Worm (Caenorhabditis elegans) whole organism, early embryonic: Measurements from ENCODE around the gene ptrg-1.

Experiments used
- aly-1 ChIP-seq: sonication (generic microtip); optimal IDR thresholded peaks from 2 replicates; lab custom pipeline; 2016; ENCODE audit warnings: missing genetic modification characterization, missing compliant biosample characterization
- ama-1 ChIP-seq: fragments of 150-350 bp; optimal IDR thresholded peaks from 2 replicates; lab custom pipeline; 2014
- ceh-13 ChIP-seq: fragments of 200-800 bp; sonication (Bioruptor generic); optimal IDR thresholded peaks from 2 replicates; lab custom pipeline; 2018; ENCODE audit warnings: mild to moderate bottlenecking, missing genetic modification characterization, missing compliant biosample characterization
- ceh-36 ChIP-seq: sonication (generic microtip); optimal IDR thresholded peaks from 2 replicates; lab custom pipeline; 2016; ENCODE audit warnings: missing genetic modification characterization, inconsistent platforms, missing compliant biosample characterization
- flt-1 ChIP-seq: fragments of 200-800 bp; sonication (Bioruptor generic); IDR thresholded peaks from 2 replicates; pipeline ENCODE4 v1.3.6; 2022; ENCODE audit warnings: missing genetic modification characterization, missing compliant biosample characterization
- hmbx-1 ChIP-seq: sonication (generic microtip); optimal IDR thresholded peaks from 2 replicates; lab custom pipeline; 2016; ENCODE audit warnings: mild to moderate bottlenecking, missing genetic modification characterization, missing compliant biosample characterization
- hnd-1 ChIP-seq: sonication (generic microtip); optimal IDR thresholded peaks from 2 replicates; lab custom pipeline; 2016; ENCODE audit warnings: missing genetic modification characterization, missing compliant biosample characterization
- tbx-37 ChIP-seq: fragments of 200-800 bp; sonication (Bioruptor generic); conservative IDR thresholded peaks from 2 replicates; pipeline ENCODE4 v1.3.6; 2022; ENCODE audit warnings: missing genetic modification reagents, missing genetic modification characterization, missing compliant biosample characterization

DNA sequence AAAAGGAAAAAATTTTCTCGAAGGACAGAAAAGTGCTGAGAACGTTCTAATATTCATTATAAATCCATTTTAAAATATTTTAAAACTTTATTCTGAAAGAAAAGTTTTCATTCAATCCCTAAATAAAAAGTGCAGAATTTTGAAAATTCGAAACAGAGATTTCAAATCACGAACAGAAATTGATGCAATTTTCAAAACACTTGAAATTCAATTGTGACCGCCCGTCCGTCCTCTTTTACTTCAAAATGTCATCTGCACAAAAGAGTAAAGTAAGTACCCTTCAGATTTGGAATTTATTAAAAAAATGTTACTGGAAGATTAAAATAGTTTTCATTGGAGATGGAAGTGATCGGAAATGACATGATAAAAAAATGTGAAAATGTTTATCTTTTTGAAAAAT lies 5.7 kb downstream of the ptrg-1 start:
- no peak for TF ChIP-seq aly-1 (tag; lab: Kevin White, UChicago)
- TF ChIP-seq ama-1 (lab: Kevin White, UChicago), result no peak
- no peak for TF ChIP-seq hmbx-1 (tag; lab: Kevin White, UChicago)
- no peak for TF ChIP-seq tbx-37
- no peak for TF ChIP-seq flt-1
- TF ChIP-seq hnd-1, result no peak
- TF ChIP-seq ceh-13 (GFP tag; lab: Kevin White, UChicago), result no peak
- TF ChIP-seq ceh-36 (tag; lab: Kevin White, UChicago), result no peak
